Fruit fly (Drosophila melanogaster) whole organism, adult: ENCODE measurements around the gene fal.
A peak's percentile ranks its signal among the peaks of the same experiment; 100 is the strongest.

Source experiments
- CG11617 ChIP-seq: fragments of 200-800 bp; sonication (Bioruptor generic); optimal IDR thresholded peaks from 2 replicates; lab custom pipeline; 2017; ENCODE audit warnings: mild to moderate bottlenecking, missing biosample characterization, missing genetic modification reagents, missing genetic modification characterization
- CG12768 ChIP-seq: fragments of 200-800 bp; sonication (Bioruptor generic); optimal IDR thresholded peaks from 2 replicates; lab custom pipeline; 2017; ENCODE audit warnings: missing biosample characterization, missing genetic modification characterization, mild to moderate bottlenecking, moderate library complexity, missing genetic modification reagents
- CG14711 ChIP-seq: fragments of 200-800 bp; sonication (Bioruptor generic); optimal IDR thresholded peaks from 2 replicates; lab custom pipeline; 2018; ENCODE audit warnings: missing biosample characterization, mild to moderate bottlenecking, missing genetic modification characterization, moderate library complexity
- CG1620 ChIP-seq: fragments of 200-800 bp; sonication (Bioruptor generic); optimal IDR thresholded peaks from 2 replicates; lab custom pipeline; 2016; ENCODE audit warnings: missing biosample characterization, missing genetic modification characterization
- CG33017 ChIP-seq: fragments of 200-800 bp; sonication (Bioruptor generic); optimal IDR thresholded peaks from 2 replicates; lab custom pipeline; 2018; ENCODE audit warnings: missing biosample characterization, mild to moderate bottlenecking, missing genetic modification characterization, moderate library complexity
- CG5204 ChIP-seq: fragments of 200-800 bp; sonication (Bioruptor generic); optimal IDR thresholded peaks from 2 replicates; lab custom pipeline; 2016; ENCODE audit warnings: missing biosample characterization, missing genetic modification characterization
- CG7045 ChIP-seq: fragments of 200-800 bp; sonication (Bioruptor generic); optimal IDR thresholded peaks from 2 replicates; lab custom pipeline; 2017; ENCODE audit warnings: missing biosample characterization, mild to moderate bottlenecking, missing genetic modification characterization
- CG7101 ChIP-seq: fragments of 200-800 bp; sonication (Bioruptor generic); optimal IDR thresholded peaks from 2 replicates; lab custom pipeline; 2018; ENCODE audit warnings: missing biosample characterization, mild to moderate bottlenecking, missing genetic modification characterization, moderate library complexity
- Clk ChIP-seq: fragments of 200-800 bp; sonication (Bioruptor generic); optimal IDR thresholded peaks from 2 replicates; lab custom pipeline; 2017; ENCODE audit warnings: missing biosample characterization, missing genetic modification characterization
- Crg-1 ChIP-seq: fragments of 200-800 bp; sonication (Bioruptor generic); optimal IDR thresholded peaks from 2 replicates; lab custom pipeline; 2016; ENCODE audit warnings: missing biosample characterization, missing genetic modification characterization
- Hr96 ChIP-seq: fragments of 200-800 bp; sonication (Bioruptor generic); optimal IDR thresholded peaks from 2 replicates; lab custom pipeline; 2016; ENCODE audit warnings: missing biosample characterization, missing genetic modification characterization
- Mnt ChIP-seq: fragments of 200-800 bp; sonication (Bioruptor generic); optimal IDR thresholded peaks from 2 replicates; lab custom pipeline; 2016; ENCODE audit warnings: missing biosample characterization, mild to moderate bottlenecking, missing genetic modification characterization
- bab1 ChIP-seq: fragments of 200-800 bp; sonication (Bioruptor generic); optimal IDR thresholded peaks from 3 replicates; lab custom pipeline; 2019; ENCODE audit warnings: missing biosample characterization, mild to moderate bottlenecking, missing genetic modification characterization, moderate library complexity
- cic ChIP-seq: fragments of 200-800 bp; sonication (Bioruptor generic); optimal IDR thresholded peaks from 2 replicates; lab custom pipeline; 2017; ENCODE audit warnings: missing biosample characterization, mild to moderate bottlenecking, missing genetic modification characterization, moderate library complexity
- cnc ChIP-seq, 2 experiments: fragments of >200 bp; optimal IDR thresholded peaks; 2 replicates each; lab custom pipeline; 2017
- kay ChIP-seq: fragments of 200-800 bp; sonication (Bioruptor generic); peaks from one replicate; lab custom pipeline; 2016; ENCODE audit warnings: missing biosample characterization, missing genetic modification characterization, borderline replicate concordance
- ovo ChIP-seq: fragments of 200-800 bp; sonication (Bioruptor generic); optimal IDR thresholded peaks from 2 replicates; lab custom pipeline; 2016; ENCODE audit warnings: missing biosample characterization, missing genetic modification characterization
- pad ChIP-seq: fragments of 200-800 bp; sonication (Bioruptor generic); optimal IDR thresholded peaks from 3 replicates; lab custom pipeline; 2017; ENCODE audit warnings: missing biosample characterization, missing genetic modification characterization, mild to moderate bottlenecking, moderate library complexity, missing genetic modification reagents
- tj ChIP-seq: fragments of 200-800 bp; sonication (Bioruptor generic); optimal IDR thresholded peaks from 3 replicates; lab custom pipeline; 2017; ENCODE audit warnings: missing biosample characterization, mild to moderate bottlenecking, missing genetic modification characterization, moderate library complexity
- toe ChIP-seq: fragments of 200-800 bp; sonication (Bioruptor generic); optimal IDR thresholded peaks from 2 replicates; lab custom pipeline; 2016; ENCODE audit warnings: missing biosample characterization, missing genetic modification characterization

fal gene

DNA sequence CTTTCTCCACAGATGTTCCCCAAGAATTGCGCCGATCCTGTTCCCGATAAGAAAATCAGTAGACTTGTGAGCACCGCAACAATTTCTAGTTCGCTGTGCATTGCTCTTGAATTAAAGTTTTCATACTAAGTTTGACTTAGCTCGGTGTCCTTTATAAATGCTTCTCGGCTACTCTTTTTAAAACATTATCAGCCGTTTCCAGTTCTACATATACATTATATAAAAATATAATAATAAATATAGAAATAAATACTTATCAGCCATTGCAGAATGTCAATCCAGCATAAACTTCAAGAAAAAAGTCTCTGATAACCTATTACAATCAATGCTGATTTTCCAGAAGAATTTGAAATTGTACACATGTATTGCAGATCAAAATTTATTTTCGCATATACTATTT is 23.8 kb upstream of the fal start, which contains the start of gene CG14088:
Gene CG14088, minus strand, starts transcription at position 101 of the 400 bp plus-strand sequence.
- TF ChIP-seq CG12768 (GFP tag; lab: Kevin White, UChicago) (no peak), bab1 (GFP tag; lab: Kevin White, UChicago) (no peak), cic (GFP tag; lab: Kevin White, UChicago) (no peak), CG7101 (tag; lab: Kevin White, UChicago) (no peak), CG33017 (no peak), tj (GFP tag; lab: Kevin White, UChicago) (no peak), Hr96 (GFP tag; lab: Kevin White, UChicago) (no peak), Crg-1 (GFP tag; lab: Kevin White, UChicago) (no peak), CG7045 (no peak), pad (GFP tag; lab: Kevin White, UChicago) (no peak), CG11617 (GFP tag; lab: Kevin White, UChicago) (no peak), ovo (GFP tag; lab: Kevin White, UChicago) (no peak), kay (GFP tag; lab: Kevin White, UChicago) (no peak), toe (GFP tag; lab: Kevin White, UChicago) (no peak), CG1620 (GFP tag; lab: Kevin White, UChicago) (no peak), Mnt (no peak), Clk (GFP tag; lab: Kevin White, UChicago) (no peak), cnc (optimal IDR thresholded peaks at IDR 0.05; lab: Kevin White, UChicago) (no peak), CG5204 (GFP tag; lab: Kevin White, UChicago) (no peak)

DNA sequence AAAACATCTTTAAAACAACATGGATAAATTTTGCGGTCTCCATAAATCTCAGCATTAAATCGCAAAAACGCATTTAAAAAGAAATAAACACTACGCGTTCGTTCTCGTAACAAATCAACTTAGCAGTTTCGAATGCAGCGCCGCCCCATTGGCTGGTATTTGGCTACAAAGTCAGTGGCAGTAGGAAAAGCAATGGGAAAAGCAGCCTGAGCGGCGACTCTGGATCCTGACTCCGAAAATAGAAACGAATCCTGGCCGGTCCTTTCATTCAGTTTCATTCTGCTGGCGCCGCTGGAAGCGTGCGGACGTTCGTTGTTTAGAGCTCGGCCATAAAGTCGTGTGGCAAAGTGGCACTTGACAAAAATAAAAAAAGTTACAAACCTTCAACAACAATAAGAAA is 18.9 kb upstream of the fal start, which contains the start of gene CG14086:
Gene CG14086, plus strand, starts transcription at position 301 of the 400 bp plus-strand sequence.
- TF ChIP-seq CG33017 (no peak), cic (GFP tag; lab: Kevin White, UChicago) (no peak), ovo (GFP tag; lab: Kevin White, UChicago) (no peak), toe (GFP tag; lab: Kevin White, UChicago) (no peak), cnc (optimal IDR thresholded peaks at IDR 0.05; lab: Kevin White, UChicago) (no peak), pad (GFP tag; lab: Kevin White, UChicago) (no peak), CG14711 (tag; lab: Kevin White, UChicago) (no peak), kay (GFP tag; lab: Kevin White, UChicago) (no peak), CG7101 (tag; lab: Kevin White, UChicago) (no peak), Hr96 (GFP tag; lab: Kevin White, UChicago) (no peak)

DNA sequence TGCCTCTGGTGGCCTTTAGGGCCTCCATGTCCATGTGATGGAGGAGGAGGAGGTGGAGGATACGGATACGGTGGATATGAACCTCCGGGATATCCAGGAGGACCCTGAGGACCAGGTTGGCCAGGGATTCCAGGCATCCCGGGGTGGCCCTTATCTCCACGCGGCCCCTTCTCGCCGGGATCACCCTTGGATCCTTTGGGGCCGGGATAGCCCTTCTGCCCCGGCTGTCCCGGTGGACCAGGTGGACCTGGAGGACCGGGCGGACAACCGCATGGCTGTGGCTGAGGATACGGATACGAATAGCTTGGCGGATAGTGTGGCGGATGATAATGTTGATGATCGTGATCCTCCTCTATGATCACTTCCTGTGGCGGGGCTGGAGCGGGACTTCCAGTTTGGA is 14.1 kb upstream of the fal start:
- TF ChIP-seq pad (GFP tag; lab: Kevin White, UChicago) (no peak), ovo (GFP tag; lab: Kevin White, UChicago) (no peak), cic (GFP tag; lab: Kevin White, UChicago) (no peak), Mnt (no peak), tj (GFP tag; lab: Kevin White, UChicago) (no peak), CG33017 (no peak), CG12768 (GFP tag; lab: Kevin White, UChicago) (no peak), CG7045 (no peak), Hr96 (GFP tag; lab: Kevin White, UChicago) (no peak), toe (GFP tag; lab: Kevin White, UChicago) (no peak)

dm6 chr3L:19280700-19281099 is 13.7 kb upstream of the fal start, which contains the start of gene CG14089:
Gene CG14089, minus strand, starts transcription at chr3L:19280800.
- TF ChIP-seq CG12768 (GFP tag; lab: Kevin White, UChicago) (no peak), cic (GFP tag; lab: Kevin White, UChicago) (no peak), ovo (GFP tag; lab: Kevin White, UChicago) (no peak), bab1 (GFP tag; lab: Kevin White, UChicago) (no peak), CG11617 (GFP tag; lab: Kevin White, UChicago) (no peak), Mnt (no peak), kay (GFP tag; lab: Kevin White, UChicago) (no peak), CG33017 (no peak), Hr96 (GFP tag; lab: Kevin White, UChicago) (no peak), Crg-1 (GFP tag; lab: Kevin White, UChicago) (no peak)

dm6 chr3L:19288395-19288969 is 5.9 kb upstream of the fal start:
- peak; percentile 39 for TF ChIP-seq CG11617 (GFP tag; lab: Kevin White, UChicago)
- peak; percentile 52 for TF ChIP-seq Mnt
- TF ChIP-seq pad (GFP tag; lab: Kevin White, UChicago), result no peak

dm6 chr3L:19289411-19289810 is 5.0 kb upstream of the fal start:
- no peak for TF ChIP-seq kay (GFP tag; lab: Kevin White, UChicago)
